Fruit fly (Drosophila melanogaster): ENCODE measurements around the gene CG32409.

The CG32409 gene

dm6 chr3L:5920778-5921177 is 21.4 kb downstream of the CG32409 start:
- TF ChIP-seq insv (optimal IDR thresholded peaks at IDR 0.05) (no peak), h (optimal IDR thresholded peaks at IDR 0.05) (no peak), Sin3A (optimal IDR thresholded peaks at IDR 0.05) (no peak), psq (optimal IDR thresholded peaks at IDR 0.05) (no peak), ttk (optimal IDR thresholded peaks at IDR 0.05) (no peak), Myc (optimal IDR thresholded peaks at IDR 0.05) (no peak)

- TF ChIP-seq insv (optimal IDR thresholded peaks at IDR 0.05) (no peak), Sin3A (optimal IDR thresholded peaks at IDR 0.05) (no peak), Myc (optimal IDR thresholded peaks at IDR 0.05) (no peak), h (optimal IDR thresholded peaks at IDR 0.05) (no peak), ttk (optimal IDR thresholded peaks at IDR 0.05) (no peak), psq (optimal IDR thresholded peaks at IDR 0.05) (no peak)
These were observed 21.9 kb downstream of the CG32409 start, which contains the start of gene PXo for dm6 chr3L:5921216-5921615. Gene PXo, minus strand, starts transcription at chr3L:5921316.

dm6 chr3L:5922005-5922685 is 22.8 kb downstream of the CG32409 start, which contains the start of gene CG32407:
Gene CG32407, plus strand, starts transcription at chr3L:5922055.
- TF ChIP-seq ttk (optimal IDR thresholded peaks at IDR 0.05), result no peak
- TF ChIP-seq Sin3A (optimal IDR thresholded peaks at IDR 0.05), result no peak
- no peak for TF ChIP-seq psq (optimal IDR thresholded peaks at IDR 0.05)
- TF ChIP-seq Myc (optimal IDR thresholded peaks at IDR 0.05), result no peak
- TF ChIP-seq h (optimal IDR thresholded peaks at IDR 0.05), result no peak
- TF ChIP-seq insv (optimal IDR thresholded peaks at IDR 0.05), result no peak

dm6 chr3L:5923646-5924122 is 24.4 kb downstream of the CG32409 start, which contains the start of gene CG33523:
Gene CG33523, plus strand, starts transcription at chr3L:5923862.
- TF ChIP-seq Sin3A (optimal IDR thresholded peaks at IDR 0.05), result no peak
- TF ChIP-seq Myc (optimal IDR thresholded peaks at IDR 0.05), result no peak
- TF ChIP-seq h (optimal IDR thresholded peaks at IDR 0.05), result no peak
- no peak for TF ChIP-seq insv (optimal IDR thresholded peaks at IDR 0.05)
- TF ChIP-seq psq (optimal IDR thresholded peaks at IDR 0.05), result no peak
- TF ChIP-seq ttk (optimal IDR thresholded peaks at IDR 0.05), result no peak

- TF ChIP-seq psq (optimal IDR thresholded peaks at IDR 0.05), result no peak
- TF ChIP-seq ttk (optimal IDR thresholded peaks at IDR 0.05), result no peak
- no peak for TF ChIP-seq h (optimal IDR thresholded peaks at IDR 0.05)
These were observed 27.0 kb downstream of the CG32409 start for dm6 chr3L:5926015-5926988.

dm6 chr3L:5927536-5927935 is 28.2 kb downstream of the CG32409 start:
- TF ChIP-seq insv (optimal IDR thresholded peaks at IDR 0.05) (no peak), Sin3A (optimal IDR thresholded peaks at IDR 0.05) (no peak), Myc (optimal IDR thresholded peaks at IDR 0.05) (no peak), psq (optimal IDR thresholded peaks at IDR 0.05) (no peak), ttk (optimal IDR thresholded peaks at IDR 0.05) (no peak), h (optimal IDR thresholded peaks at IDR 0.05) (no peak)

dm6 chr3L:5932363-5932914 is 33.1 kb downstream of the CG32409 start, which contains the start of gene Rcc1:
Gene Rcc1, minus strand, starts transcription at chr3L:5932773.
- TF ChIP-seq ttk (optimal IDR thresholded peaks at IDR 0.05) (no peak), insv (optimal IDR thresholded peaks at IDR 0.05) (no peak), h (optimal IDR thresholded peaks at IDR 0.05) (no peak), Myc (optimal IDR thresholded peaks at IDR 0.05) (no peak), Sin3A (optimal IDR thresholded peaks at IDR 0.05) (no peak), psq (optimal IDR thresholded peaks at IDR 0.05) (no peak)

dm6 chr3L:5940431-5940830 is 41.1 kb downstream of the CG32409 start:
- TF ChIP-seq psq (optimal IDR thresholded peaks at IDR 0.05) (no peak), insv (optimal IDR thresholded peaks at IDR 0.05) (no peak), h (optimal IDR thresholded peaks at IDR 0.05) (no peak), ttk (optimal IDR thresholded peaks at IDR 0.05) (no peak), Myc (optimal IDR thresholded peaks at IDR 0.05) (no peak), Sin3A (optimal IDR thresholded peaks at IDR 0.05) (no peak)

- TF ChIP-seq insv (optimal IDR thresholded peaks at IDR 0.05) (no peak), Myc (optimal IDR thresholded peaks at IDR 0.05) (no peak), h (optimal IDR thresholded peaks at IDR 0.05) (no peak), ttk (optimal IDR thresholded peaks at IDR 0.05) (no peak), Sin3A (optimal IDR thresholded peaks at IDR 0.05) (no peak), psq (optimal IDR thresholded peaks at IDR 0.05) (no peak)
These were observed 41.8 kb downstream of the CG32409 start for dm6 chr3L:5941086-5941485.

- no peak for TF ChIP-seq insv (optimal IDR thresholded peaks at IDR 0.05)
- TF ChIP-seq psq (optimal IDR thresholded peaks at IDR 0.05), result no peak
These were observed 42.2 kb downstream of the CG32409 start for dm6 chr3L:5941508-5941907.

- TF ChIP-seq insv (optimal IDR thresholded peaks at IDR 0.05) (no peak), h (optimal IDR thresholded peaks at IDR 0.05) (no peak), ttk (optimal IDR thresholded peaks at IDR 0.05) (no peak), Sin3A (optimal IDR thresholded peaks at IDR 0.05) (no peak), Myc (optimal IDR thresholded peaks at IDR 0.05) (no peak), psq (optimal IDR thresholded peaks at IDR 0.05) (no peak)
These were observed 44.1 kb downstream of the CG32409 start for dm6 chr3L:5943348-5943904.
